Worm (Caenorhabditis elegans): ENCODE data around the gene ZK105.6.

ZK105.6 gene

ce11 chrV:7745386-7745785 lies 21.5 kb upstream of the ZK105.6 start:
- no peak for TF ChIP-seq efl-1 (optimal IDR thresholded peaks at IDR 0.05)
- peak in 1 of 2 experiments; percentile 72 for TF ChIP-seq efl-1 (GFP tag; optimal IDR thresholded peaks at IDR 0.05 in 1 of 2)
- no peak for TF ChIP-seq elt-2 (tag; optimal IDR thresholded peaks at IDR 0.05)

- TF ChIP-seq grh-1 (GFP tag; IDR thresholded peaks at IDR 0.05) (no peak), fkh-4 (tag; optimal IDR thresholded peaks at IDR 0.05; ENCODE audit: borderline replicate concordance) (no peak), elt-2 (tag; optimal IDR thresholded peaks at IDR 0.05) (peak; percentile 18), mef-2 (tag; optimal IDR thresholded peaks at IDR 0.05) (no peak), efl-1 (optimal IDR thresholded peaks at IDR 0.05) (no peak), efl-1 (GFP tag; optimal IDR thresholded peaks at IDR 0.05 in 1 of 2) (peak in 1 of 2 experiments; percentile 62), nhr-84 (tag; optimal IDR thresholded peaks at IDR 0.05) (no peak), nhr-90 (tag; optimal IDR thresholded peaks at IDR 0.05; ENCODE audit: poor library complexity) (no peak), ets-5 (GFP tag; IDR thresholded peaks at IDR 0.05) (no peak), egl-13 (tag; optimal IDR thresholded peaks at IDR 0.05) (no peak)
These were observed 20.2 kb upstream of the ZK105.6 start for ce11 chrV:7744068-7744467.

ce11 chrV:7742485-7742959 lies 18.7 kb upstream of the ZK105.6 start, which contains the start of gene fbxl-5:
TSS of gene fbxl-5 (plus strand) at chrV:7742909.
- TF ChIP-seq pqm-1 (tag; optimal IDR thresholded peaks at IDR 0.05), result no peak
- TF ChIP-seq alr-1 (tag; optimal IDR thresholded peaks at IDR 0.05; ENCODE audit: borderline replicate concordance), result no peak
- TF ChIP-seq nhr-11 (tag; optimal IDR thresholded peaks at IDR 0.05), result no peak
- TF ChIP-seq vab-15 (tag; optimal IDR thresholded peaks at IDR 0.05), result no peak
- no peak for TF ChIP-seq tbx-2 (tag; optimal IDR thresholded peaks at IDR 0.05)
- no peak for TF ChIP-seq skn-1 (tag; optimal IDR thresholded peaks at IDR 0.05)
- TF ChIP-seq ceh-63 (GFP tag; optimal IDR thresholded peaks at IDR 0.05), result no peak
- TF ChIP-seq unc-130 (tag; optimal IDR thresholded peaks at IDR 0.05), result no peak
- no peak for TF ChIP-seq xbp-1 (tag; optimal IDR thresholded peaks at IDR 0.05)
- no peak for TF ChIP-seq blmp-1 (tag; optimal IDR thresholded peaks at IDR 0.05)
- TF ChIP-seq dsc-1 (tag; optimal IDR thresholded peaks at IDR 0.05), result no peak

- TF ChIP-seq nhr-85 (tag), result no peak
- peak; percentile 2 for TF ChIP-seq blmp-1 (tag; optimal IDR thresholded peaks at IDR 0.05)
These were observed 18.1 kb upstream of the ZK105.6 start for ce11 chrV:7741918-7742317.

ce11 chrV:7739949-7740348 lies 16.1 kb upstream of the ZK105.6 start:
- TF ChIP-seq blmp-1 (tag; optimal IDR thresholded peaks at IDR 0.05) (peak; percentile 28), hlh-17 (GFP tag; optimal IDR thresholded peaks at IDR 0.05; ENCODE audit: borderline replicate concordance) (no peak), nhr-85 (tag) (peak; percentile 47)

- TF ChIP-seq dpl-1 (GFP tag; optimal IDR thresholded peaks at IDR 0.05) (no peak), egl-13 (tag; optimal IDR thresholded peaks at IDR 0.05) (no peak), nhr-71 (tag; optimal IDR thresholded peaks at IDR 0.05) (no peak), F16B12.6 (tag; optimal IDR thresholded peaks at IDR 0.05) (no peak), unc-98 (GFP tag; IDR thresholded peaks at IDR 0.05) (no peak), jun-1 (tag; optimal IDR thresholded peaks at IDR 0.05) (no peak), ceh-8 (GFP tag; optimal IDR thresholded peaks at IDR 0.05) (no peak), grh-1 (GFP tag; IDR thresholded peaks at IDR 0.05) (no peak), zag-1 (tag; optimal IDR thresholded peaks at IDR 0.05) (no peak), ceh-63 (GFP tag; optimal IDR thresholded peaks at IDR 0.05) (no peak), lin-15B (tag; optimal IDR thresholded peaks at IDR 0.05) (no peak), dsc-1 (tag; optimal IDR thresholded peaks at IDR 0.05) (no peak), lin-13 (GFP tag; optimal IDR thresholded peaks at IDR 0.05) (no peak), fkh-4 (tag; optimal IDR thresholded peaks at IDR 0.05; ENCODE audit: borderline replicate concordance) (no peak), mab-9 (GFP tag; IDR thresholded peaks at IDR 0.05) (no peak), snpc-4 (tag; optimal IDR thresholded peaks at IDR 0.05) (no peak), unc-62 (GFP tag; optimal IDR thresholded peaks at IDR 0.05) (no peak), hlh-4 (tag; optimal IDR thresholded peaks at IDR 0.05) (no peak)
These were observed 13.8 kb upstream of the ZK105.6 start, which contains the start of gene srr-9 for ce11 chrV:7737710-7738109. TSS of gene srr-9 (plus strand) at chrV:7738010.

All from whole organism, L1 larva.